Worm (Caenorhabditis elegans) whole organism, late embryonic: ENCODE measurements around the gene ZK666.8.

Experiments
- C08G9.2 ChIP-seq: sonication (generic microtip); optimal IDR thresholded peaks from 2 replicates; lab custom pipeline; 2016; ENCODE audit warnings: mild to moderate bottlenecking, missing genetic modification characterization, moderate library complexity, missing compliant biosample characterization
- ceh-14 ChIP-seq: sonication (generic microtip); optimal IDR thresholded peaks from 2 replicates; lab custom pipeline; 2016; ENCODE audit warnings: missing genotype, missing genetic modification characterization, missing compliant biosample characterization
- ceh-30 ChIP-seq: fragments of 150-350 bp; optimal IDR thresholded peaks from 2 replicates; lab custom pipeline; 2014; ENCODE audit warnings: missing biosample characterization, missing genetic modification characterization
- fax-1 ChIP-seq: sonication (generic microtip); optimal IDR thresholded peaks from 2 replicates; lab custom pipeline; 2016; ENCODE audit warnings: missing genotype, missing genetic modification characterization, missing compliant biosample characterization
- fkh-10 ChIP-seq: fragments of 150-350 bp; optimal IDR thresholded peaks from 2 replicates; lab custom pipeline; 2014; ENCODE audit warnings: missing biosample characterization, missing genetic modification reagents, missing genetic modification characterization
- fkh-6 ChIP-seq: sonication (generic microtip); optimal IDR thresholded peaks from 2 replicates; lab custom pipeline; 2016; ENCODE audit warnings: missing genetic modification characterization, missing compliant biosample characterization
- hlh-15 ChIP-seq: sonication (generic microtip); optimal IDR thresholded peaks from 2 replicates; lab custom pipeline; 2016; ENCODE audit warnings: missing genetic modification characterization, missing compliant biosample characterization
- nfya-1 ChIP-seq: sonication (generic microtip); optimal IDR thresholded peaks from 2 replicates; lab custom pipeline; 2017; ENCODE audit warnings: missing genetic modification characterization, mild to moderate bottlenecking, missing compliant biosample characterization, antibody characterized with exemption, moderate library complexity
- nhr-11 ChIP-seq: fragments of 150-350 bp; optimal IDR thresholded peaks from 2 replicates; lab custom pipeline; 2014; ENCODE audit warnings: missing biosample characterization, missing genetic modification characterization
- npax-4 ChIP-seq: sonication (generic microtip); optimal IDR thresholded peaks from 2 replicates; lab custom pipeline; 2016; ENCODE audit warnings: missing genetic modification characterization, missing compliant biosample characterization
- pax-1 ChIP-seq: fragments of 150-350 bp; optimal IDR thresholded peaks from 2 replicates; lab custom pipeline; 2014; ENCODE audit warnings: missing biosample characterization, missing genetic modification characterization
- sox-4 ChIP-seq: sonication (generic microtip); optimal IDR thresholded peaks from 2 replicates; lab custom pipeline; 2017; ENCODE audit warnings: mild to moderate bottlenecking, missing genetic modification characterization, inconsistent platforms, missing compliant biosample characterization
- tbx-7 ChIP-seq: sonication (generic microtip); optimal IDR thresholded peaks from 2 replicates; lab custom pipeline; 2016; ENCODE audit warnings: missing genotype, missing genetic modification characterization, missing compliant biosample characterization

- TF ChIP-seq sox-4 (tag; lab: Kevin White, UChicago) (no peak), nfya-1 (no peak), tbx-7 (tag; lab: Kevin White, UChicago) (no peak), pax-1 (tag; lab: Kevin White, UChicago) (no peak), npax-4 (tag; lab: Kevin White, UChicago) (no peak), nhr-11 (tag; lab: Kevin White, UChicago) (no peak), C08G9.2 (tag; lab: Kevin White, UChicago) (no peak), ceh-30 (tag; lab: Kevin White, UChicago) (no peak), ceh-14 (tag; lab: Kevin White, UChicago) (no peak), fkh-6 (no peak), fkh-10 (no peak), hlh-15 (tag; lab: Kevin White, UChicago) (no peak), fax-1 (tag; lab: Kevin White, UChicago) (no peak)
Measured at ce11 chrII:10524374-10524773, 31.4 kb upstream of the ZK666.8 start, which contains the start of gene F59B10.6.
